Worm (Caenorhabditis elegans) whole organism, mixed stage, embryonic: Measurements from ENCODE around the gene F35A5.5.

Source experiments
- M03D4.4 ChIP-seq: sonication (generic microtip); optimal IDR thresholded peaks from 2 replicates; lab custom pipeline; 2017; ENCODE audit warnings: mild to moderate bottlenecking, missing genetic modification characterization, missing compliant biosample characterization
- bed-3 ChIP-seq: fragments of 200-800 bp; sonication (Bioruptor generic); optimal IDR thresholded peaks from 3 replicates; lab custom pipeline; 2018; ENCODE audit warnings: mild to moderate bottlenecking, missing genetic modification characterization, moderate library complexity, missing compliant biosample characterization
- blmp-1 ChIP-seq: fragments of 150-350 bp; optimal IDR thresholded peaks from 2 replicates; lab custom pipeline; 2014; ENCODE audit warnings: missing biosample characterization, missing genetic modification characterization
- ceh-39 ChIP-seq: fragments of 150-350 bp; optimal IDR thresholded peaks from 2 replicates; lab custom pipeline; 2014; ENCODE audit warnings: missing biosample characterization, missing genetic modification characterization
- ceh-83 ChIP-seq: fragments of 200-800 bp; sonication (Bioruptor generic); optimal IDR thresholded peaks from 2 replicates; lab custom pipeline; 2018; ENCODE audit warnings: mild to moderate bottlenecking, missing genetic modification characterization, missing compliant biosample characterization
- ces-1 ChIP-seq: fragments of 150-350 bp; optimal IDR thresholded peaks from 2 replicates; lab custom pipeline; 2014; ENCODE audit warnings: missing biosample characterization, missing genetic modification reagents, missing genetic modification characterization
- cnd-1 ChIP-seq: fragments of 200-800 bp; sonication (Bioruptor generic); optimal IDR thresholded peaks from 2 replicates; lab custom pipeline; 2018; ENCODE audit warnings: mild to moderate bottlenecking, missing genetic modification characterization, missing compliant biosample characterization
- drap-1 ChIP-seq: fragments of 200-800 bp; sonication (Bioruptor generic); optimal IDR thresholded peaks from 3 replicates; lab custom pipeline; 2018; ENCODE audit warnings: mild to moderate bottlenecking, missing genetic modification characterization, missing compliant biosample characterization
- elt-1 ChIP-seq: sonication (generic microtip); optimal IDR thresholded peaks from 2 replicates; lab custom pipeline; 2017; ENCODE audit warnings: missing genetic modification characterization, mild to moderate bottlenecking, missing compliant biosample characterization, antibody characterized with exemption, moderate library complexity, borderline replicate concordance; ENCODE audit not compliant: insufficient read depth
- elt-3 ChIP-seq: fragments of 150-350 bp; optimal IDR thresholded peaks from 2 replicates; lab custom pipeline; 2014; ENCODE audit warnings: missing biosample characterization, missing genetic modification characterization
- hlh-1 ChIP-seq: fragments of 150-350 bp; optimal IDR thresholded peaks from 2 replicates; lab custom pipeline; 2014; ENCODE audit warnings: missing biosample characterization, missing genetic modification reagents, missing genetic modification characterization
- lin-13 ChIP-seq: fragments of 150-350 bp; optimal IDR thresholded peaks from 2 replicates; lab custom pipeline; 2014; ENCODE audit warnings: missing biosample characterization, missing genetic modification characterization
- lin-32 ChIP-seq: fragments of 200-800 bp; sonication (Bioruptor generic); optimal IDR thresholded peaks from 2 replicates; lab custom pipeline; 2018; ENCODE audit warnings: mild to moderate bottlenecking, missing genetic modification characterization, missing compliant biosample characterization
- mab-5 ChIP-seq: fragments of 150-350 bp; optimal IDR thresholded peaks from 2 replicates; lab custom pipeline; 2014; ENCODE audit warnings: missing biosample characterization, missing genetic modification characterization
- mep-1 ChIP-seq: fragments of 150-350 bp; optimal IDR thresholded peaks from 2 replicates; lab custom pipeline; 2017; ENCODE audit warnings: missing biosample characterization, missing genetic modification reagents, missing genetic modification characterization, inconsistent platforms
- mls-2 ChIP-seq: sonication (generic microtip); optimal IDR thresholded peaks from 2 replicates; lab custom pipeline; 2016; ENCODE audit warnings: mild to moderate bottlenecking, missing genetic modification characterization, moderate library complexity, missing compliant biosample characterization
- nhr-12 ChIP-seq: fragments of 150-350 bp; optimal IDR thresholded peaks from 2 replicates; lab custom pipeline; 2014; ENCODE audit warnings: missing biosample characterization, missing genetic modification characterization
- nhr-2 ChIP-seq: fragments of 150-350 bp; optimal IDR thresholded peaks from 2 replicates; lab custom pipeline; 2014; ENCODE audit warnings: missing biosample characterization, missing genetic modification characterization
- nhr-28 ChIP-seq: fragments of 150-350 bp; optimal IDR thresholded peaks from 2 replicates; lab custom pipeline; 2014; ENCODE audit warnings: missing biosample characterization, missing genetic modification characterization
- nhr-76 ChIP-seq: sonication (generic microtip); optimal IDR thresholded peaks from 2 replicates; lab custom pipeline; 2017; ENCODE audit warnings: missing biosample characterization, missing genetic modification characterization
- pha-4 ChIP-seq: fragments of 150-350 bp; optimal IDR thresholded peaks from 2 replicates; lab custom pipeline; 2018; ENCODE audit warnings: missing biosample characterization, missing genetic modification reagents, missing genetic modification characterization
- sem-2 ChIP-seq: fragments of 200-800 bp; sonication (Bioruptor generic); optimal IDR thresholded peaks from 2 replicates; lab custom pipeline; 2018; ENCODE audit warnings: mild to moderate bottlenecking, missing genetic modification characterization, missing compliant biosample characterization
- snpc-4 ChIP-seq: fragments of 150-350 bp; optimal IDR thresholded peaks from 2 replicates; lab custom pipeline; 2014; ENCODE audit warnings: missing biosample characterization, missing genetic modification characterization
- sptf-1 ChIP-seq: sonication (generic microtip); optimal IDR thresholded peaks from 2 replicates; lab custom pipeline; 2017; ENCODE audit warnings: mild to moderate bottlenecking, missing genetic modification characterization, moderate library complexity, missing compliant biosample characterization
- tbx-8 ChIP-seq: fragments of 200-800 bp; sonication (Bioruptor generic); optimal IDR thresholded peaks from 2 replicates; lab custom pipeline; 2018; ENCODE audit warnings: mild to moderate bottlenecking, missing genetic modification characterization, moderate library complexity, missing compliant biosample characterization
- unc-120 ChIP-seq: sonication (generic microtip); optimal IDR thresholded peaks from 2 replicates; lab custom pipeline; 2017; ENCODE audit warnings: missing genetic modification characterization, missing compliant biosample characterization; ENCODE audit not compliant: poor library complexity, severe bottlenecking
- unc-39 ChIP-seq: fragments of 150-350 bp; optimal IDR thresholded peaks from 2 replicates; lab custom pipeline; 2014; ENCODE audit warnings: missing biosample characterization, missing genetic modification characterization
- unc-62 ChIP-seq: fragments of 150-350 bp; optimal IDR thresholded peaks from 2 replicates; lab custom pipeline; 2014; ENCODE audit warnings: missing biosample characterization, missing genetic modification reagents, missing genetic modification characterization
- zip-8 ChIP-seq: fragments of 150-350 bp; optimal IDR thresholded peaks from 2 replicates; lab custom pipeline; 2014; ENCODE audit warnings: missing biosample characterization, missing genetic modification characterization
- ztf-11 ChIP-seq: fragments of 150-350 bp; optimal IDR thresholded peaks from 2 replicates; lab custom pipeline; 2014; ENCODE audit warnings: missing biosample characterization, missing genetic modification characterization

Gene F35A5.5

ce11 chrX:3781040-3781439 is 14.5 kb downstream of the F35A5.5 start, which contains the start of gene marg-1:
TSS of gene marg-1 (minus strand) at chrX:3781140.
- TF ChIP-seq mab-5 (no peak), unc-120 (tag; lab: Kevin White, UChicago) (no peak), lin-13 (tag; lab: Kevin White, UChicago) (no peak), nhr-76 (tag; lab: Kevin White, UChicago) (no peak), zip-8 (tag; lab: Kevin White, UChicago) (no peak), unc-62 (no peak), pha-4 (tag; lab: Kevin White, UChicago) (no peak), elt-3 (tag; lab: Kevin White, UChicago) (no peak), M03D4.4 (tag; lab: Kevin White, UChicago) (no peak), drap-1 (GFP tag; lab: Kevin White, UChicago) (no peak), unc-39 (tag; lab: Kevin White, UChicago) (no peak)

- TF ChIP-seq blmp-1 (tag; lab: Kevin White, UChicago): peak; percentile 28
- TF ChIP-seq M03D4.4 (tag; lab: Kevin White, UChicago): no peak
Measured at ce11 chrX:3773233-3773632, 22.3 kb downstream of the F35A5.5 start.

- peak; percentile 91 for TF ChIP-seq ces-1 (GFP tag; lab: Kevin White, UChicago)
- no peak for TF ChIP-seq ceh-39 (tag; lab: Kevin White, UChicago)
- no peak for TF ChIP-seq blmp-1 (tag; lab: Kevin White, UChicago)
- TF ChIP-seq sptf-1 (tag; lab: Kevin White, UChicago): peak; percentile 20
- peak; percentile 52 for TF ChIP-seq mep-1
- TF ChIP-seq tbx-8 (GFP tag; lab: Kevin White, UChicago): no peak
- TF ChIP-seq elt-1: no peak
- TF ChIP-seq, all 35 proteins: peak for 3
Measured at ce11 chrX:3772405-3772804, 23.1 kb downstream of the F35A5.5 start, which contains the start of gene F47B7.2. TSS of gene F47B7.2 (plus strand) at chrX:3772762.

ce11 chrX:3768717-3769116 is 26.8 kb downstream of the F35A5.5 start, which contains the start of gene F47B7.5:
TSS of gene F47B7.5 (minus strand) at chrX:3768817.
- TF ChIP-seq elt-3 (tag; lab: Kevin White, UChicago) (no peak), hlh-1 (no peak), pha-4 (tag; lab: Kevin White, UChicago) (no peak), lin-13 (tag; lab: Kevin White, UChicago) (no peak), nhr-12 (no peak), ztf-11 (no peak), ceh-39 (tag; lab: Kevin White, UChicago) (no peak), zip-8 (tag; lab: Kevin White, UChicago) (no peak), mls-2 (tag; lab: Kevin White, UChicago) (no peak), sem-2 (no peak), nhr-28 (tag; lab: Kevin White, UChicago) (no peak), nhr-76 (tag; lab: Kevin White, UChicago) (no peak)
- TF ChIP-seq, all 35 proteins: peak for 0

- TF ChIP-seq bed-3 (GFP tag; lab: Kevin White, UChicago): no peak
- TF ChIP-seq sem-2: no peak
- no peak for TF ChIP-seq M03D4.4 (tag; lab: Kevin White, UChicago)
- no peak for TF ChIP-seq snpc-4
- TF ChIP-seq zip-8 (tag; lab: Kevin White, UChicago): no peak
- TF ChIP-seq cnd-1: no peak
- TF ChIP-seq mab-5: no peak
- no peak for TF ChIP-seq hlh-1
- TF ChIP-seq tbx-8 (GFP tag; lab: Kevin White, UChicago): no peak
- TF ChIP-seq lin-13 (tag; lab: Kevin White, UChicago): no peak
- no peak for TF ChIP-seq drap-1 (GFP tag; lab: Kevin White, UChicago)
- no peak for TF ChIP-seq nhr-2 (tag; lab: Kevin White, UChicago)
- no peak for TF ChIP-seq unc-62
- TF ChIP-seq elt-1: no peak
- TF ChIP-seq nhr-28 (tag; lab: Kevin White, UChicago): no peak
- TF ChIP-seq mep-1: no peak
- no peak for TF ChIP-seq ceh-83 (GFP tag; lab: Kevin White, UChicago)
- TF ChIP-seq lin-32 (GFP tag; lab: Kevin White, UChicago): no peak
- TF ChIP-seq ceh-39 (tag; lab: Kevin White, UChicago): no peak
Measured at ce11 chrX:3766552-3766951, 29.0 kb downstream of the F35A5.5 start, which contains the start of gene F47B7.4. TSS of gene F47B7.4 (minus strand) at chrX:3766652.
